Fruit fly (Drosophila melanogaster): ENCODE data around the gene CG14974.

Gene CG14974

dm6 chr3L:3596346-3596745 lies 24.5 kb downstream of the CG14974 start:
- TF ChIP-seq CTCF (GFP tag; optimal IDR thresholded peaks at IDR 0.05), result peak; percentile 77
- TF ChIP-seq CG3281 (GFP tag; optimal IDR thresholded peaks at IDR 0.05), result no peak
- no peak for TF ChIP-seq CG6254 (GFP tag; optimal IDR thresholded peaks at IDR 0.05)
- TF ChIP-seq CG17612 (GFP tag; IDR thresholded peaks at IDR 0.05), result no peak
- TF ChIP-seq CG33557 (GFP tag; optimal IDR thresholded peaks at IDR 0.05), result no peak

- TF ChIP-seq Ets65A (GFP tag) (peak; percentile 22), dmrt11E (tag; optimal IDR thresholded peaks at IDR 0.05) (no peak), Sry-δ (GFP tag; optimal IDR thresholded peaks at IDR 0.05) (no peak), CG18476 (GFP tag; optimal IDR thresholded peaks at IDR 0.05) (no peak), CG10274 (GFP tag; optimal IDR thresholded peaks at IDR 0.05) (no peak), p53 (GFP tag; optimal IDR thresholded peaks at IDR 0.05) (no peak), lmd (GFP tag; IDR thresholded peaks at IDR 0.05) (no peak), prd (optimal IDR thresholded peaks at IDR 0.05) (no peak), prd (GFP tag; IDR thresholded peaks at IDR 0.05) (no peak), CG2120 (GFP tag; optimal IDR thresholded peaks at IDR 0.05) (no peak), sens (GFP tag) (peak; percentile 79), Vsx1 (GFP tag; optimal IDR thresholded peaks at IDR 0.05) (no peak), pros (GFP tag; optimal IDR thresholded peaks at IDR 0.05) (peak; percentile 67), tap (tag; optimal IDR thresholded peaks at IDR 0.05) (no peak), CG33213 (GFP tag; optimal IDR thresholded peaks at IDR 0.05) (no peak), CG14965 (GFP tag; optimal IDR thresholded peaks at IDR 0.05; ENCODE audit: borderline replicate concordance) (no peak), Tbp (GFP tag; optimal IDR thresholded peaks at IDR 0.05) (peak; percentile 62), CG31224 (GFP tag; IDR thresholded peaks at IDR 0.05) (no peak), CG4360 (GFP tag; IDR thresholded peaks at IDR 0.05) (no peak), insv (GFP tag; optimal IDR thresholded peaks at IDR 0.05) (peak in 1 of 2 experiments; percentile 80), chm (GFP tag; IDR thresholded peaks at IDR 0.05) (no peak), CG18262 (tag; optimal IDR thresholded peaks at IDR 0.05) (no peak)
Observed at dm6 chr3L:3593558-3593957, 27.3 kb downstream of the CG14974 start.

dm6 chr3L:3570617-3571016 lies 50.2 kb downstream of the CG14974 start:
- TF ChIP-seq Pdp1 (GFP tag; optimal IDR thresholded peaks at IDR 0.05), result peak in 1 of 2 experiments; percentile 76
- TF ChIP-seq CG6654 (GFP tag; optimal IDR thresholded peaks at IDR 0.05), result peak; percentile 95
- TF ChIP-seq CG11504 (tag; optimal IDR thresholded peaks at IDR 0.05), result peak; percentile 15
- no peak for TF ChIP-seq fru (optimal IDR thresholded peaks at IDR 0.05)

Measured in whole organism, embryonic.